Worm (Caenorhabditis elegans) whole organism, young adult: ENCODE results near the gene fbxc-17.
"Not testable (repeated sequence)": the region's sequence is repeated elsewhere in the genome, so short reads cannot be mapped to it uniquely, and the experiment has no call there.

Experiments used
- C06A6.2 ChIP-seq: fragments of 200-800 bp; sonication (Bioruptor generic); conservative IDR thresholded peaks from 2 replicates; pipeline ENCODE4 v1.3.6; 2022; ENCODE audit warnings: missing genetic modification characterization, missing compliant biosample characterization
- F10E7.11 ChIP-seq: sonication (generic microtip); optimal IDR thresholded peaks from 2 replicates; lab custom pipeline; 2017; ENCODE audit warnings: mild to moderate bottlenecking, missing genetic modification characterization, moderate library complexity, missing compliant biosample characterization
- T07F8.4 ChIP-seq: sonication (generic microtip); optimal IDR thresholded peaks from 2 replicates; lab custom pipeline; 2016; ENCODE audit warnings: mild to moderate bottlenecking, missing genetic modification characterization, moderate library complexity, missing compliant biosample characterization
- him-1 ChIP-seq: sonication (generic microtip); optimal IDR thresholded peaks from 2 replicates; lab custom pipeline; 2016; ENCODE audit warnings: missing genotype, missing genetic modification reagents, missing genetic modification characterization, missing compliant biosample characterization
- lin-35 ChIP-seq, 3 experiments: fragments of 150-350 bp in 2 of 3; sonication (generic microtip) in 1 of 3; optimal IDR thresholded peaks; 2 replicates each; lab custom pipeline; 2014 to 2018; ENCODE audit warnings: missing biosample characterization in 3 of 3, missing genetic modification characterization in 3 of 3, missing genetic modification reagents in 3 of 3
- madf-8 ChIP-seq: fragments of 200-800 bp; sonication (Bioruptor generic); conservative IDR thresholded peaks from 2 replicates; pipeline ENCODE4 v1.3.6; 2022; ENCODE audit warnings: missing genetic modification reagents, missing genetic modification characterization, missing compliant biosample characterization
- nhr-27 ChIP-seq: fragments of 200-800 bp; sonication (Bioruptor generic); optimal IDR thresholded peaks from 2 replicates; lab custom pipeline; 2018; ENCODE audit warnings: mild to moderate bottlenecking, missing genetic modification characterization, moderate library complexity, missing compliant biosample characterization
- unc-130 ChIP-seq: sonication (generic microtip); optimal IDR thresholded peaks from 2 replicates; lab custom pipeline; 2016; ENCODE audit warnings: missing genetic modification reagents, missing genetic modification characterization, missing compliant biosample characterization
- zim-3 ChIP-seq: sonication (generic microtip); optimal IDR thresholded peaks from 2 replicates; lab custom pipeline; 2017; ENCODE audit warnings: mild to moderate bottlenecking, missing genetic modification characterization, moderate library complexity, missing compliant biosample characterization
- ztf-3 ChIP-seq: fragments of 200-800 bp; sonication (Bioruptor generic); optimal IDR thresholded peaks from 2 replicates; lab custom pipeline; 2018; ENCODE audit warnings: mild to moderate bottlenecking, missing genetic modification characterization, missing compliant biosample characterization

ce11 chrII:930871-931270 lies 48.2 kb downstream of the fbxc-17 start, which contains the start of gene fbxc-34:
- not testable (repeated sequence) for TF ChIP-seq unc-130 (GFP tag; lab: Kevin White, UChicago); ztf-3; lin-35 (GFP tag; optimal IDR thresholded peaks at IDR 0.05; lab: Kevin White, UChicago); C06A6.2; F10E7.11; madf-8 (GFP tag; lab: Robert Waterston, UW); nhr-27 (tag; lab: Kevin White, UChicago); him-1 (tag; lab: Kevin White, UChicago); T07F8.4 (tag; lab: Kevin White, UChicago); zim-3 (tag; lab: Kevin White, UChicago)
